Worm (Caenorhabditis elegans): ENCODE results near the gene flp-18.

DNA sequence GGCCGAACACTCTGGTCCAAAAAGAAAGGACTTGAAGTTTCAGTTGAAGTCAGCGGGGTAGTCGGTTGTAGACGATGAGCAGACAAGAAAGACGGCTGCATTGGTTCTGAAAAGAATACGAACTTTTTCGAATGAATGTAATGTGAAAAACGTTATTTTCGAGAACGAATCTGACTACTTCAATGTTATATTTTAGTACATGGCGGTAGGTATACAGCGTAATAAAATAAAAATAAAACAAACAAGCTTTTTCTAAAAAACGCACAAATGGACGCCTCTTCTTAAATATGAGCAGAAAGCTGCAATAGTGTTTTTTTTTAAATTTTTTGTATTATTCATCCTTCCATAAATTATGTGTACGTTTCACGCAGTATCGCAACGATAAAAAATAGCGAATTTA, 18.7 kb downstream of the flp-18 start, which contains the start of gene Y41G9A.17:
- TF ChIP-seq nhr-237 (tag; optimal IDR thresholded peaks at IDR 0.05) (no peak), lsy-2 (tag; optimal IDR thresholded peaks at IDR 0.05) (no peak), ztf-11 (tag; optimal IDR thresholded peaks at IDR 0.05) (no peak), mab-5 (tag; optimal IDR thresholded peaks at IDR 0.05) (no peak), ceh-39 (tag; optimal IDR thresholded peaks at IDR 0.05) (no peak)
